Fruit fly (Drosophila melanogaster) whole organism, prepupa: ENCODE measurements around the gene E2f2.
A peak's percentile ranks its signal among the peaks of the same experiment; 100 is the strongest.

Source experiments
- Blimp-1 ChIP-seq: fragments of 200-800 bp; sonication (Bioruptor generic); optimal IDR thresholded peaks from 3 replicates; lab custom pipeline; 2017; ENCODE audit warnings: missing biosample characterization, missing genetic modification characterization, mild to moderate bottlenecking, moderate library complexity, missing genetic modification reagents
- CG10631 ChIP-seq: fragments of 200-800 bp; sonication (Bioruptor generic); optimal IDR thresholded peaks from 2 replicates; lab custom pipeline; 2016; ENCODE audit warnings: missing biosample characterization, missing genetic modification characterization
- CG10669 ChIP-seq: fragments of 200-800 bp; sonication (Bioruptor generic); optimal IDR thresholded peaks from 3 replicates; lab custom pipeline; 2018; ENCODE audit warnings: missing biosample characterization, mild to moderate bottlenecking, missing genetic modification characterization, moderate library complexity
- CG11294 ChIP-seq: fragments of 200-800 bp; sonication (Bioruptor generic); IDR thresholded peaks from 2 replicates; pipeline ENCODE4 v1.3.6; 2022; ENCODE audit warnings: missing biosample characterization, missing genetic modification characterization
- CG11762 ChIP-seq: fragments of 200-800 bp; sonication (Bioruptor generic); optimal IDR thresholded peaks from 3 replicates; lab custom pipeline; 2016; ENCODE audit warnings: missing biosample characterization, missing genetic modification characterization; ENCODE audit not compliant: insufficient read depth
- CG1621 ChIP-seq: fragments of 200-800 bp; sonication (Bioruptor generic); optimal IDR thresholded peaks from 3 replicates; lab custom pipeline; 2018; ENCODE audit warnings: missing biosample characterization, mild to moderate bottlenecking, missing genetic modification characterization
- CG16779 ChIP-seq: fragments of 200-800 bp; sonication (Bioruptor generic); optimal IDR thresholded peaks from 3 replicates; lab custom pipeline; 2017; ENCODE audit warnings: missing biosample characterization, mild to moderate bottlenecking, missing genetic modification characterization
- CG3032 ChIP-seq: fragments of 200-800 bp; optimal IDR thresholded peaks from 2 replicates; lab custom pipeline; 2019; ENCODE audit warnings: missing biosample characterization, mild to moderate bottlenecking, missing genetic modification characterization, moderate library complexity
- CG31627 ChIP-seq: fragments of 200-800 bp; sonication (Bioruptor generic); optimal IDR thresholded peaks from 3 replicates; lab custom pipeline; 2016; ENCODE audit warnings: missing biosample characterization, missing genetic modification characterization
- CG32006 ChIP-seq: fragments of 200-800 bp; sonication (Bioruptor generic); optimal IDR thresholded peaks from 3 replicates; lab custom pipeline; 2017; ENCODE audit warnings: missing biosample characterization, mild to moderate bottlenecking, missing genetic modification characterization
- CG34406 ChIP-seq: fragments of 200-800 bp; sonication (Bioruptor generic); optimal IDR thresholded peaks from 3 replicates; lab custom pipeline; 2016; ENCODE audit warnings: missing biosample characterization, missing genetic modification characterization
- CG3919 ChIP-seq: fragments of 200-800 bp; sonication (Bioruptor generic); optimal IDR thresholded peaks from 3 replicates; lab custom pipeline; 2016; ENCODE audit warnings: missing biosample characterization, missing genetic modification characterization
- CG4318 ChIP-seq: fragments of 200-800 bp; sonication (Bioruptor generic); optimal IDR thresholded peaks from 3 replicates; lab custom pipeline; 2017; ENCODE audit warnings: missing biosample characterization, mild to moderate bottlenecking, missing genetic modification characterization
- CG6163 ChIP-seq: fragments of 200-800 bp; sonication (Bioruptor generic); IDR thresholded peaks from 3 replicates; pipeline ENCODE4 v1.3.6; 2022; ENCODE audit warnings: missing biosample characterization, missing genetic modification characterization
- CG6276 ChIP-seq: fragments of 200-800 bp; sonication (Bioruptor generic); optimal IDR thresholded peaks from 2 replicates; lab custom pipeline; 2017; ENCODE audit warnings: missing biosample characterization, mild to moderate bottlenecking, missing genetic modification characterization
- CG6808 ChIP-seq: fragments of 200-800 bp; sonication (Bioruptor generic); optimal IDR thresholded peaks from 3 replicates; lab custom pipeline; 2017; ENCODE audit warnings: missing biosample characterization, missing genetic modification characterization, mild to moderate bottlenecking, moderate library complexity, missing genetic modification reagents
- CG6854 ChIP-seq: fragments of 200-800 bp; sonication (Bioruptor generic); optimal IDR thresholded peaks from 2 replicates; lab custom pipeline; 2017; ENCODE audit warnings: missing biosample characterization, mild to moderate bottlenecking, missing genetic modification characterization
- CG7368 ChIP-seq: fragments of 200-800 bp; sonication (Bioruptor generic); optimal IDR thresholded peaks from 3 replicates; lab custom pipeline; 2016; ENCODE audit warnings: missing biosample characterization, missing genetic modification characterization
- CG8119 ChIP-seq: fragments of 200-800 bp; sonication (Bioruptor generic); IDR thresholded peaks from 3 replicates; pipeline ENCODE4 v1.3.6; 2022; ENCODE audit warnings: missing biosample characterization, missing genetic modification characterization
- CG8319 ChIP-seq: fragments of 200-800 bp; sonication (Bioruptor generic); optimal IDR thresholded peaks from 3 replicates; lab custom pipeline; 2016; ENCODE audit warnings: missing biosample characterization, missing genetic modification characterization
- CG9139 ChIP-seq: fragments of 200-800 bp; sonication (Bioruptor generic); optimal IDR thresholded peaks from 3 replicates; lab custom pipeline; 2017; ENCODE audit warnings: missing biosample characterization, mild to moderate bottlenecking, missing genetic modification characterization
- Eip75B ChIP-seq: fragments of 200-800 bp; sonication (Bioruptor generic); optimal IDR thresholded peaks from 3 replicates; lab custom pipeline; 2016; ENCODE audit warnings: missing biosample characterization, missing genetic modification characterization
- Eip78C ChIP-seq: fragments of 200-800 bp; sonication (Bioruptor generic); peaks from one replicate; lab custom pipeline; 2016; ENCODE audit warnings: missing biosample characterization, missing genetic modification characterization
- Eip93F ChIP-seq: fragments of 200-800 bp; sonication (Bioruptor generic); optimal IDR thresholded peaks from 2 replicates; lab custom pipeline; 2016; ENCODE audit warnings: missing biosample characterization, mild to moderate bottlenecking, missing genetic modification characterization
- Gug ChIP-seq: fragments of 200-800 bp; sonication (Bioruptor generic); IDR thresholded peaks from 2 replicates; pipeline ENCODE4 v1.3.6; 2022; ENCODE audit warnings: missing biosample characterization, missing genetic modification characterization
- Hr38 ChIP-seq: sonication (Bioruptor generic); optimal IDR thresholded peaks from 2 replicates; lab custom pipeline; 2016; ENCODE audit warnings: missing biosample characterization, missing genetic modification characterization
- Hr39 ChIP-seq: fragments of 200-800 bp; sonication (Bioruptor generic); optimal IDR thresholded peaks from 2 replicates; lab custom pipeline; 2016; ENCODE audit warnings: missing biosample characterization, missing genetic modification characterization
- Hr4 ChIP-seq: fragments of 200-800 bp; sonication (Bioruptor generic); optimal IDR thresholded peaks from 3 replicates; lab custom pipeline; 2016; ENCODE audit warnings: missing biosample characterization, missing genetic modification characterization
- Lpt ChIP-seq: fragments of 200-800 bp; sonication (Bioruptor generic); optimal IDR thresholded peaks from 3 replicates; lab custom pipeline; 2016; ENCODE audit warnings: missing biosample characterization, missing genetic modification characterization
- Met ChIP-seq: fragments of 200-800 bp; sonication (Bioruptor generic); optimal IDR thresholded peaks from 3 replicates; lab custom pipeline; 2016; ENCODE audit warnings: missing biosample characterization, missing genetic modification characterization
- OdsH ChIP-seq: fragments of 200-800 bp; sonication (Bioruptor generic); optimal IDR thresholded peaks from 3 replicates; lab custom pipeline; 2016; ENCODE audit warnings: missing biosample characterization, missing genetic modification characterization
- Smox ChIP-seq: fragments of 200-800 bp; sonication (Bioruptor generic); optimal IDR thresholded peaks from 3 replicates; lab custom pipeline; 2016; ENCODE audit warnings: missing biosample characterization, missing genetic modification characterization
- Sox102F ChIP-seq: fragments of 200-800 bp; sonication (Bioruptor generic); optimal IDR thresholded peaks from 2 replicates; lab custom pipeline; 2016; ENCODE audit warnings: missing biosample characterization, mild to moderate bottlenecking, missing genetic modification characterization
- Sox14 ChIP-seq: fragments of 200-800 bp; sonication (Bioruptor generic); optimal IDR thresholded peaks from 3 replicates; lab custom pipeline; 2016; ENCODE audit warnings: missing biosample characterization, missing genetic modification characterization
- Sox15 ChIP-seq: fragments of 200-800 bp; sonication (Bioruptor generic); optimal IDR thresholded peaks from 3 replicates; lab custom pipeline; 2016; ENCODE audit warnings: missing biosample characterization, missing genetic modification characterization
- achi ChIP-seq: fragments of 200-800 bp; sonication (Bioruptor generic); optimal IDR thresholded peaks from 3 replicates; lab custom pipeline; 2016; ENCODE audit warnings: missing biosample characterization, missing genetic modification characterization
- acj6 ChIP-seq: fragments of 200-800 bp; sonication (Bioruptor generic); optimal IDR thresholded peaks from 3 replicates; lab custom pipeline; 2016; ENCODE audit warnings: missing biosample characterization, missing genetic modification characterization
- cyc ChIP-seq: fragments of 200-800 bp; sonication (Bioruptor generic); optimal IDR thresholded peaks from 3 replicates; lab custom pipeline; 2016; ENCODE audit warnings: missing biosample characterization, missing genetic modification characterization
- dsx ChIP-seq: fragments of 200-800 bp; optimal IDR thresholded peaks from 3 replicates; lab custom pipeline; 2019; ENCODE audit warnings: missing biosample characterization, mild to moderate bottlenecking, missing genetic modification characterization, moderate library complexity; ENCODE audit not compliant: poor library complexity, severe bottlenecking
- eg ChIP-seq: fragments of 200-800 bp; sonication (Bioruptor generic); IDR thresholded peaks from 3 replicates; pipeline ENCODE4 v1.3.6; 2022; ENCODE audit warnings: missing biosample characterization, missing genetic modification characterization
- esn ChIP-seq: fragments of 200-800 bp; sonication (Bioruptor generic); optimal IDR thresholded peaks from 2 replicates; lab custom pipeline; 2016; ENCODE audit warnings: missing biosample characterization, mild to moderate bottlenecking, missing genetic modification characterization, moderate library complexity
- fd59A ChIP-seq: fragments of 200-800 bp; sonication (Bioruptor generic); optimal IDR thresholded peaks from 2 replicates; lab custom pipeline; 2017; ENCODE audit warnings: missing biosample characterization, mild to moderate bottlenecking, missing genetic modification characterization, missing genetic modification reagents
- fd85E ChIP-seq: fragments of 200-800 bp; sonication (Bioruptor generic); optimal IDR thresholded peaks from 3 replicates; lab custom pipeline; 2016; ENCODE audit warnings: missing biosample characterization, missing genetic modification characterization
- net ChIP-seq: fragments of 200-800 bp; sonication (Bioruptor generic); optimal IDR thresholded peaks from 3 replicates; lab custom pipeline; 2016; ENCODE audit warnings: missing biosample characterization, missing genetic modification characterization
- pdm3 ChIP-seq: fragments of 200-800 bp; sonication (Bioruptor generic); optimal IDR thresholded peaks from 3 replicates; lab custom pipeline; 2016; ENCODE audit warnings: missing biosample characterization, missing genetic modification characterization
- salr ChIP-seq, 2 experiments: fragments of 200-800 bp; sonication (Bioruptor generic); optimal IDR thresholded peaks; 3 replicates each; lab custom pipeline; 2016 to 2018; ENCODE audit warnings: missing biosample characterization in 2 of 2, missing genetic modification characterization in 2 of 2, mild to moderate bottlenecking in 1 of 2
- spab ChIP-seq: fragments of 200-800 bp; sonication (Bioruptor generic); optimal IDR thresholded peaks from 2 replicates; lab custom pipeline; 2017; ENCODE audit warnings: missing biosample characterization, mild to moderate bottlenecking, missing genetic modification characterization, missing genetic modification reagents
- ss ChIP-seq, 2 experiments: fragments of 200-800 bp; sonication (Bioruptor generic); optimal IDR thresholded peaks; 2 replicates in 1 of 2; 3 replicates in 1 of 2; lab custom pipeline; 2017 to 2018; ENCODE audit warnings: mild to moderate bottlenecking in 2 of 2, missing biosample characterization in 2 of 2, missing genetic modification characterization in 2 of 2, moderate library complexity in 1 of 2
- topi ChIP-seq: fragments of 200-800 bp; sonication (Bioruptor generic); optimal IDR thresholded peaks from 3 replicates; lab custom pipeline; 2016; ENCODE audit warnings: missing biosample characterization, missing genetic modification characterization
- vri ChIP-seq: fragments of 200-800 bp; sonication (Bioruptor generic); optimal IDR thresholded peaks from 3 replicates; lab custom pipeline; 2016; ENCODE audit warnings: missing biosample characterization, mild to moderate bottlenecking, missing genetic modification characterization

The E2f2 gene

DNA sequence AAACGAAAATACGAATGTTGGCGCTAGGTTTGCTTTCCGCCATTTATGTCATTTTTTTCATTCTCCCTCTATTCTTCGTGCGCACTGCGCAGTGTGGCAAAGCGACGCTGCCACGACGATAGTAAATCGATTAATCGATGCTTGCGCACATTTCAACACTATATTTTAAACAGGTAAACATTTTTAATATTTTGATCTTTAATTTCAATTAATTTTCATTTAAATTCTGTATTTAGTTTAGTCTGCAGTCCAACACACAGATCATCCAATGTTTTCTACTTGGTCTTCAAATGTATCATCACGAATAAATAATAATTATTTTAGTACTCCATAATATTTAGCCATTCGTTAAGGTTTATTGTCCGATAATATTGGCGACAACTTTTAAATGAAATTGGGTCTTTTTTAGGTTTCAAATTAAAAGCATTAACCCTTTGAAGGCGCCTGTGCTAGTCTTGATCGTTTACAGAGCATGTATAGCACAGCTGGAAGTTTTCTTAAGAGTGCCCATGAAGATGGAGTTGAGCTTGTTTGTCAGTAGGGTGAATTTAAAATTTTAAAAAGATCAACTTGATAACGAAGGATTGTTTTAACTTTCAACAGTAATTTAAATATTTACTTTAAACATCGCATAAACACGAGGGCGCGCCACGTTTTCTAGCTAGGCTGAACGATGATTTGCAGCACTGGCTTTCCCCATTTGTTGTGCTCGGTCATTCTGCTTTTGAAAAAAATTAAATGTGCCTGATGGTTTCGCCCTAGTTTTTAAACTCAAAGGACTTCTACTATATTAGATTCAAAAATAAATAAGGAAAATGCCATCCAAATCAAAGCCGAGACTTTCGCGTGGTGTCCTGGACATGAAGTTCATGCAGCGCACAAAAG lies at the start of gene E2f2, which contains the start of gene Mpp6:
Gene E2f2, minus strand, starts transcription at position 594 of the 885 bp plus-strand sequence.
Gene Mpp6, plus strand, starts transcription at position 133 of the 885 bp plus-strand sequence.
- TF ChIP-seq CG3032 (tag; lab: Kevin White, UChicago) (no peak), OdsH (GFP tag; lab: Kevin White, UChicago) (no peak), topi (GFP tag; lab: Kevin White, UChicago) (peak; percentile 9), Sox14 (no peak), CG8319 (no peak), Lpt (GFP tag; lab: Kevin White, UChicago) (no peak), salr (GFP tag; optimal IDR thresholded peaks at IDR 0.05; lab: Kevin White, UChicago) (no peak), cyc (peak; percentile 17), fd59A (GFP tag; lab: Kevin White, UChicago) (no peak), Gug (GFP tag; lab: Robert Waterston, UW) (no peak), Sox102F (GFP tag; lab: Kevin White, UChicago) (no peak), fd85E (GFP tag; lab: Kevin White, UChicago) (no peak), Hr38 (GFP tag; lab: Kevin White, UChicago) (no peak), CG4318 (no peak), CG10669 (GFP tag; lab: Kevin White, UChicago) (no peak), Hr39 (no peak), vri (GFP tag; lab: Kevin White, UChicago) (no peak), Smox (GFP tag; lab: Kevin White, UChicago) (no peak), CG1621 (no peak), dsx (no peak), CG6276 (GFP tag; lab: Kevin White, UChicago) (no peak), acj6 (GFP tag; lab: Kevin White, UChicago) (no peak), achi (GFP tag; lab: Kevin White, UChicago) (peak; percentile 25), CG8119 (GFP tag; lab: Robert Waterston, UW) (no peak), CG34406 (GFP tag; lab: Kevin White, UChicago) (no peak), CG31627 (GFP tag; lab: Kevin White, UChicago) (peak; percentile 34), Eip93F (GFP tag; lab: Kevin White, UChicago) (no peak), CG6808 (no peak), Hr4 (peak; percentile 32), ss (GFP tag; optimal IDR thresholded peaks at IDR 0.05; lab: Kevin White, UChicago) (no peak), Blimp-1 (no peak), spab (no peak), CG6854 (GFP tag; lab: Kevin White, UChicago) (no peak), CG9139 (GFP tag; lab: Kevin White, UChicago) (no peak), net (no peak), pdm3 (GFP tag; lab: Kevin White, UChicago) (peak; percentile 22), CG16779 (tag; lab: Kevin White, UChicago) (no peak), CG11294 (no peak), CG7368 (GFP tag; lab: Kevin White, UChicago) (peak; percentile 2), Eip78C (peak; percentile 77), Sox15 (no peak), CG10631 (GFP tag; lab: Kevin White, UChicago) (peak; percentile 41), CG3919 (GFP tag; lab: Kevin White, UChicago) (peak; percentile 5), Met (GFP tag; lab: Kevin White, UChicago) (no peak), esn (GFP tag; lab: Kevin White, UChicago) (peak; percentile 46), eg (GFP tag; lab: Robert Waterston, UW) (no peak), CG32006 (GFP tag; lab: Kevin White, UChicago) (no peak), Eip75B (GFP tag; lab: Kevin White, UChicago) (no peak), CG11762 (GFP tag; lab: Kevin White, UChicago) (no peak), CG6163 (peak; percentile 43; the same call in 1 of the 3 replicates)
